Fruit fly (Drosophila melanogaster): ENCODE measurements around the gene Rsod.

Gene Rsod

DNA sequence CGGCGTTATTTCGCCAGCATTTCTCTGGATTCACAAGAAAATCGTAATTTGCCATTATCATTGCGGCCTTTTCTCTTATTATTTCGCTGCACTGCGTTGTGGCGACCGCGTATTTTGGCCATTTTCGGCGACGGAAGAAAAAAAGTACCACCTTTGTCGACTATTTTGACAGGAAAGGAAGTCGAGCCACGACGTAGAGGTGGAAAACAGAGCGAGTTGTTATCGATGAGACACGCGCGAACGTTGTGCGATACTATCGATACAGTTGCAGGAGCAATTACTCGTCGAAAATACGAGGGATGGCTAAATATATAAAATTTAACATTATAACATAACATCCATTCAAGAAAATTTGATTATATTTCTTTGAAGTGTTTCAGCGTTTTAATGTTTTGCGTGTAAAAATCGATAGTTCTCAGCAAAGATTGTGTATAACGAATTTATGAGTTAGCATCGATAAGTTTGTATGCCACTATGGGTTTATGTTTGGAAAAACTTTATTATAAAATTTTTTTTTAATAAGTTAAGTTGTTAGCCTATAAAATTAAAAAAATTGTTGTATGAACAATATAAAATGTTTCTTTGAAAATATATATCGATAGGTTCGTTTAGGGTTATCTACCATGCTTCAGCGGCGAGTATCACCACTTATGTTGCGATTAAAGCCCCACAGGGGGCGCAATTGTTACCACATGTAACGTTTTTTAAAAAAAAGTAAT, 37.9 kb upstream of the Rsod start, which contains the start of gene RpS7 (continued):
- TF ChIP-seq CG17328 (GFP tag; IDR thresholded peaks at IDR 0.05) = peak; percentile 83
- TF ChIP-seq CG2875 (GFP tag; optimal IDR thresholded peaks at IDR 0.05) = peak; percentile 67
- peak; percentile 88 for TF ChIP-seq CG10543 (GFP tag; optimal IDR thresholded peaks at IDR 0.05)
- peak; percentile 75 for TF ChIP-seq scrt (GFP tag; optimal IDR thresholded peaks at IDR 0.05)
- TF ChIP-seq Rx (GFP tag; IDR thresholded peaks at IDR 0.05) = peak; percentile 77
- peak; percentile 78 for TF ChIP-seq CG4424 (GFP tag; optimal IDR thresholded peaks at IDR 0.05)
- peak; percentile 76 for TF ChIP-seq stc (GFP tag; IDR thresholded peaks at IDR 0.05)
- no peak for TF ChIP-seq pnt (GFP tag; optimal IDR thresholded peaks at IDR 0.05)
- peak; percentile 69 for TF ChIP-seq CG6689 (GFP tag; IDR thresholded peaks at IDR 0.05)
- peak; percentile 52 for TF ChIP-seq Spps (tag; optimal IDR thresholded peaks at IDR 0.05)
- TF ChIP-seq tio (GFP tag; optimal IDR thresholded peaks at IDR 0.05) = peak; percentile 58
- TF ChIP-seq seq (GFP tag; IDR thresholded peaks at IDR 0.05) = peak; percentile 50
- TF ChIP-seq CG6683 (GFP tag; optimal IDR thresholded peaks at IDR 0.05) = peak; percentile 46
- peak; percentile 70 for TF ChIP-seq CG12104 (GFP tag; optimal IDR thresholded peaks at IDR 0.05)
- peak; percentile 75 for TF ChIP-seq CG15269 (tag; optimal IDR thresholded peaks at IDR 0.05)
- peak; percentile 45 for TF ChIP-seq gro (GFP tag; optimal IDR thresholded peaks at IDR 0.05)
- peak; percentile 88 for TF ChIP-seq odd (GFP tag; optimal IDR thresholded peaks at IDR 0.05)
- peak; percentile 84 for TF ChIP-seq CG17912 (GFP tag; optimal IDR thresholded peaks at IDR 0.05)
- TF ChIP-seq E2f2 (GFP tag; IDR thresholded peaks at IDR 0.05) = peak; percentile 44; the same call in 1 of the 2 replicates
- TF ChIP-seq CG34422 (GFP tag; IDR thresholded peaks at IDR 0.05) = peak; percentile 68; the same call in 2 of the 3 replicates
- no peak for TF ChIP-seq sc (optimal IDR thresholded peaks at IDR 0.05)
- peak; percentile 59 for TF ChIP-seq sc (GFP tag; optimal IDR thresholded peaks at IDR 0.05)
- TF ChIP-seq lov (optimal IDR thresholded peaks at IDR 0.05) = no peak
- TF ChIP-seq lov (GFP tag; IDR thresholded peaks at IDR 0.05) = peak; percentile 89
- TF ChIP-seq CG9817 (tag; optimal IDR thresholded peaks at IDR 0.05) = peak; percentile 56
- TF ChIP-seq unc-4 (GFP tag; IDR thresholded peaks at IDR 0.05; ENCODE audit: partially characterized antibody) = peak; percentile 96
- TF ChIP-seq Lpt (GFP tag; optimal IDR thresholded peaks at IDR 0.05) = no peak
- TF ChIP-seq fru (optimal IDR thresholded peaks at IDR 0.05) = no peak
- peak; percentile 78 for TF ChIP-seq H2.0 (GFP tag; IDR thresholded peaks at IDR 0.05)
- peak; percentile 32 for TF ChIP-seq oc (tag; optimal IDR thresholded peaks at IDR 0.05)
- peak; percentile 93 for TF ChIP-seq NC2β (GFP tag; optimal IDR thresholded peaks at IDR 0.05)
- peak; percentile 72 for TF ChIP-seq CG12155 (GFP tag; optimal IDR thresholded peaks at IDR 0.05)
- no peak for TF ChIP-seq Ravus (GFP tag; IDR thresholded peaks at IDR 0.05)
- TF ChIP-seq zfh1 (GFP tag; IDR thresholded peaks at IDR 0.05) = peak; percentile 88
- TF ChIP-seq CG12299 (tag; optimal IDR thresholded peaks at IDR 0.05) = peak; percentile 76
- TF ChIP-seq Gsc (GFP tag; IDR thresholded peaks at IDR 0.05) = no peak
- no peak for TF ChIP-seq CG13123 (GFP tag; optimal IDR thresholded peaks at IDR 0.05)
- no peak for TF ChIP-seq jigr1 (GFP tag; IDR thresholded peaks at IDR 0.05)
- TF ChIP-seq CG7357 (GFP tag; IDR thresholded peaks at IDR 0.05) = peak; percentile 38; the same call in 2 of the 3 replicates
- peak; percentile 39; the same call in 1 of the 2 replicates for TF ChIP-seq CG10321 (GFP tag; IDR thresholded peaks at IDR 0.05)
- TF ChIP-seq CG16779 (GFP tag; IDR thresholded peaks at IDR 0.05) = peak; percentile 53; the same call in 1 of the 2 replicates
- no peak for TF ChIP-seq da (GFP tag; optimal IDR thresholded peaks at IDR 0.05)
- TF ChIP-seq Ssrp (tag; optimal IDR thresholded peaks at IDR 0.05) = no peak
- TF ChIP-seq ro (GFP tag; IDR thresholded peaks at IDR 0.05) = no peak
- TF ChIP-seq klu (GFP tag; IDR thresholded peaks at IDR 0.05) = no peak
- TF ChIP-seq sr (GFP tag; IDR thresholded peaks at IDR 0.05) = no peak; the same call in 1 of the 3 replicates
- peak; percentile 89 for TF ChIP-seq mld (GFP tag; IDR thresholded peaks at IDR 0.05; ENCODE audit: partially characterized antibody)
- TF ChIP-seq hb (GFP tag; IDR thresholded peaks at IDR 0.05; ENCODE audit: partially characterized antibody) = peak; percentile 98
- TF ChIP-seq CG5180 (GFP tag; optimal IDR thresholded peaks at IDR 0.05) = peak; percentile 69
- TF ChIP-seq Elba2 (GFP tag; optimal IDR thresholded peaks at IDR 0.05) = no peak
- no peak for TF ChIP-seq NC2α (GFP tag; optimal IDR thresholded peaks at IDR 0.05)

Measured in whole organism, embryonic.